Worm (Caenorhabditis elegans) whole organism, mixed stage, embryonic: Measurements from ENCODE around the gene C12D12.3.

Source experiments
- M03D4.4 ChIP-seq: sonication (generic microtip); optimal IDR thresholded peaks from 2 replicates; lab custom pipeline; 2017; ENCODE audit warnings: mild to moderate bottlenecking, missing genetic modification characterization, missing compliant biosample characterization
- ces-1 ChIP-seq: fragments of 150-350 bp; optimal IDR thresholded peaks from 2 replicates; lab custom pipeline; 2014; ENCODE audit warnings: missing biosample characterization, missing genetic modification reagents, missing genetic modification characterization
- lin-13 ChIP-seq: fragments of 150-350 bp; optimal IDR thresholded peaks from 2 replicates; lab custom pipeline; 2014; ENCODE audit warnings: missing biosample characterization, missing genetic modification characterization
- mep-1 ChIP-seq: fragments of 150-350 bp; optimal IDR thresholded peaks from 2 replicates; lab custom pipeline; 2017; ENCODE audit warnings: missing biosample characterization, missing genetic modification reagents, missing genetic modification characterization, inconsistent platforms
- nhr-12 ChIP-seq: fragments of 150-350 bp; optimal IDR thresholded peaks from 2 replicates; lab custom pipeline; 2014; ENCODE audit warnings: missing biosample characterization, missing genetic modification characterization
- nhr-237 ChIP-seq: fragments of 150-350 bp; optimal IDR thresholded peaks from 2 replicates; lab custom pipeline; 2014; ENCODE audit warnings: missing biosample characterization, missing genetic modification characterization
- nhr-28 ChIP-seq: fragments of 150-350 bp; optimal IDR thresholded peaks from 2 replicates; lab custom pipeline; 2014; ENCODE audit warnings: missing biosample characterization, missing genetic modification characterization
- nhr-76 ChIP-seq: sonication (generic microtip); optimal IDR thresholded peaks from 2 replicates; lab custom pipeline; 2017; ENCODE audit warnings: missing biosample characterization, missing genetic modification characterization
- pha-4 ChIP-seq: fragments of 150-350 bp; optimal IDR thresholded peaks from 2 replicates; lab custom pipeline; 2018; ENCODE audit warnings: missing biosample characterization, missing genetic modification reagents, missing genetic modification characterization
- snpc-4 ChIP-seq: fragments of 150-350 bp; optimal IDR thresholded peaks from 2 replicates; lab custom pipeline; 2014; ENCODE audit warnings: missing biosample characterization, missing genetic modification characterization
- unc-62 ChIP-seq: fragments of 150-350 bp; optimal IDR thresholded peaks from 2 replicates; lab custom pipeline; 2014; ENCODE audit warnings: missing biosample characterization, missing genetic modification reagents, missing genetic modification characterization
- zip-8 ChIP-seq: fragments of 150-350 bp; optimal IDR thresholded peaks from 2 replicates; lab custom pipeline; 2014; ENCODE audit warnings: missing biosample characterization, missing genetic modification characterization
- ztf-11 ChIP-seq: fragments of 150-350 bp; optimal IDR thresholded peaks from 2 replicates; lab custom pipeline; 2014; ENCODE audit warnings: missing biosample characterization, missing genetic modification characterization

- TF ChIP-seq lin-13 (no peak), nhr-12 (tag; lab: Kevin White, UChicago) (no peak), nhr-237 (tag; lab: Kevin White, UChicago) (no peak), unc-62 (no peak), M03D4.4 (no peak), nhr-76 (tag; lab: Kevin White, UChicago) (no peak), ztf-11 (tag; lab: Kevin White, UChicago) (no peak), snpc-4 (tag; lab: Kevin White, UChicago) (no peak), pha-4 (tag; lab: Kevin White, UChicago) (no peak), mep-1 (tag; lab: Kevin White, UChicago) (no peak), zip-8 (no peak), nhr-28 (tag; lab: Kevin White, UChicago) (no peak), ces-1 (no peak)
Observed at ce11 chrX:3465785-3466184, 23.3 kb upstream of the C12D12.3 start, which contains the start of the genes ZK377.15 and sax-3.
